Worm (Caenorhabditis elegans): ENCODE results near the gene par-4.

par-4 gene

DNA sequence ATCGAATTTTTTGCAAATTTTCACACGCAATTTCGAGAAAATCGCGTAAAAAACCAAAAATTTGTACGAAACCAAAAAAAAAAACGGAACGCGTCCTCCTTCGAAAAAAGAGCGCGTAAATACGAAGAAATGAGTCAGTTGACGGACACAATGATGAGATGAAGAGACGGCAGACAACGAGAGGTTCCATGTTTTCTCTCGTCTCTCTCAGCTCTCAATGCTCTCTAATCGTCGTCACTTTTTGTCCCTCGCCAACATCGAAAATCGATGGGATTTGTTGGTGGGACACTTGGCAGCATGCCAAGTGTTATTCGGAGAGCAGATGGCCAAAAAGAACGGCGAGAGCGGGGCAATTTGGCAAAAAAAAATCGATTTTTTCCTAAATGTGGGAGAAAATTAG is 19.3 kb upstream of the par-4 start (continued):
- TF ChIP-seq C16A3.4 (tag; optimal IDR thresholded peaks at IDR 0.05) (no peak), nhr-84 (tag; optimal IDR thresholded peaks at IDR 0.05) (no peak), sptf-1 (tag; optimal IDR thresholded peaks at IDR 0.05) (no peak), mef-2 (tag; optimal IDR thresholded peaks at IDR 0.05) (no peak), lin-39 (tag; optimal IDR thresholded peaks at IDR 0.05) (peak; percentile 80), nhr-28 (tag; optimal IDR thresholded peaks at IDR 0.05) (no peak), rnt-1 (tag; optimal IDR thresholded peaks at IDR 0.05) (peak; percentile 86), egl-13 (tag; optimal IDR thresholded peaks at IDR 0.05) (peak; percentile 54), mdl-1 (tag; optimal IDR thresholded peaks at IDR 0.05) (peak in 1 of 2 experiments; percentile 52), nhr-11 (tag; optimal IDR thresholded peaks at IDR 0.05) (peak; percentile 79), dsc-1 (tag; optimal IDR thresholded peaks at IDR 0.05) (peak; percentile 78), fos-1 (tag; optimal IDR thresholded peaks at IDR 0.05) (peak; percentile 81), lsy-2 (tag; optimal IDR thresholded peaks at IDR 0.05) (peak; percentile 75 to 81), ceh-63 (GFP tag; optimal IDR thresholded peaks at IDR 0.05) (no peak), C04F5.9 (tag; optimal IDR thresholded peaks at IDR 0.05) (no peak), elt-3 (tag; optimal IDR thresholded peaks at IDR 0.05) (no peak), elt-2 (tag; optimal IDR thresholded peaks at IDR 0.05) (no peak), vab-15 (tag; optimal IDR thresholded peaks at IDR 0.05) (no peak), swsn-7 (tag; optimal IDR thresholded peaks at IDR 0.05) (peak; percentile 87), unc-30 (tag; optimal IDR thresholded peaks at IDR 0.05) (peak; percentile 29), aha-1 (tag; optimal IDR thresholded peaks at IDR 0.05) (no peak), nhr-71 (tag; optimal IDR thresholded peaks at IDR 0.05) (peak; percentile 91), nhr-77 (tag; optimal IDR thresholded peaks at IDR 0.05) (peak; percentile 50), nhr-237 (tag; optimal IDR thresholded peaks at IDR 0.05) (no peak), unc-130 (tag; optimal IDR thresholded peaks at IDR 0.05) (no peak), nhr-85 (tag) (peak; percentile 83), zip-4 (GFP tag; optimal IDR thresholded peaks at IDR 0.05) (no peak), irx-1 (tag; optimal IDR thresholded peaks at IDR 0.05) (peak; percentile 54), unc-86 (tag; optimal IDR thresholded peaks at IDR 0.05) (peak; percentile 90), pax-3 (tag; optimal IDR thresholded peaks at IDR 0.05) (peak; percentile 17), lin-15B (tag; optimal IDR thresholded peaks at IDR 0.05) (peak; percentile 17), pag-3 (tag; optimal IDR thresholded peaks at IDR 0.05; ENCODE audit: borderline replicate concordance, insufficient read depth) (peak; percentile 36), C34B4.2 (tag; optimal IDR thresholded peaks at IDR 0.05) (no peak), skn-1 (tag; optimal IDR thresholded peaks at IDR 0.05) (peak; percentile 66), nhr-90 (tag; optimal IDR thresholded peaks at IDR 0.05; ENCODE audit: poor library complexity) (no peak), hlh-17 (GFP tag; optimal IDR thresholded peaks at IDR 0.05; ENCODE audit: borderline replicate concordance) (no peak), ceh-8 (GFP tag; optimal IDR thresholded peaks at IDR 0.05) (no peak), mab-9 (GFP tag; IDR thresholded peaks at IDR 0.05) (no peak), unc-98 (GFP tag; IDR thresholded peaks at IDR 0.05) (no peak), nhr-12 (tag; optimal IDR thresholded peaks at IDR 0.05) (no peak), ztf-4 (tag; optimal IDR thresholded peaks at IDR 0.05) (peak; percentile 62), ama-1 (optimal IDR thresholded peaks at IDR 0.05) (no peak), ces-1 (GFP tag; optimal IDR thresholded peaks at IDR 0.05) (no peak), tbx-2 (tag; optimal IDR thresholded peaks at IDR 0.05) (peak; percentile 83), ztf-11 (tag; optimal IDR thresholded peaks at IDR 0.05) (peak in 1 of 2 experiments; percentile 60), aly-2 (tag; optimal IDR thresholded peaks at IDR 0.05) (peak; percentile 82), fkh-8 (tag; optimal IDR thresholded peaks at IDR 0.05) (peak; percentile 81), ceh-88 (GFP tag; IDR thresholded peaks at IDR 0.05) (no peak), nhr-19 (GFP tag; conservative IDR thresholded peaks at IDR 0.05) (peak; percentile 88), sox-4 (tag; optimal IDR thresholded peaks at IDR 0.05) (no peak), snu-23 (GFP tag; optimal IDR thresholded peaks at IDR 0.05) (peak; percentile 86), grh-1 (GFP tag; IDR thresholded peaks at IDR 0.05) (peak; percentile 10; the same call in 1 of the 2 replicates), nhr-76 (tag; optimal IDR thresholded peaks at IDR 0.05) (no peak), Y116A8C.19 (tag; optimal IDR thresholded peaks at IDR 0.05; ENCODE audit: borderline replicate concordance) (no peak)
